Worm (Caenorhabditis elegans): ENCODE measurements around the gene npr-9.

The npr-9 gene

DNA sequence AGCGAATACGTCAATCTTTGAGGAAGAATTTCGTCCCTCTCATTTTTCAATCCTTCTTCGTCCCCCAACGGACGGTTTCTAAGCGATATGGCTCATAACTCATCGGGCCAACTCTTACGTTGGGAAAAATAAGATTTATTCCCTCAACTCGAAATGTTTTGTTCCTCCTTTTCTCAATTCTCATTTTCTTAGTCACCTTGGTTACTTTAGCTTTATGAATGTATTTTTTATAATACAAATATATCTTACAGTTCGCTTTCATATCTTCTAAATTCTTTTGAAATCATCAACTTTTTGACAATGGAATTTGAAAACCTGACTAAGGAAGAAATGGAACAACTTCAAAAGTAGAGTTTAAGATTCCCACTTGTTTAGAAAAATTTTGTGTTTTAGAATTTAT lies at the start of gene npr-9:
Gene npr-9 (plus strand): TSS at position 301 of the 400 bp plus-strand sequence.
- TF ChIP-seq pha-4 (tag; optimal IDR thresholded peaks at IDR 0.05): no peak
- TF ChIP-seq elt-2 (tag; optimal IDR thresholded peaks at IDR 0.05): no peak
- no peak for TF ChIP-seq ceh-48 (tag; optimal IDR thresholded peaks at IDR 0.05)
- TF ChIP-seq F13H6.1 (tag; optimal IDR thresholded peaks at IDR 0.05): no peak
- TF ChIP-seq fkh-10 (GFP tag; optimal IDR thresholded peaks at IDR 0.05): no peak
- TF ChIP-seq nhr-232 (tag; optimal IDR thresholded peaks at IDR 0.05): no peak
- no peak for TF ChIP-seq T23F11.4 (GFP tag; optimal IDR thresholded peaks at IDR 0.05)
- no peak for TF ChIP-seq hlh-6 (tag; optimal IDR thresholded peaks at IDR 0.05)
- TF ChIP-seq nhr-11 (tag; optimal IDR thresholded peaks at IDR 0.05): no peak
- TF ChIP-seq zip-5 (tag; optimal IDR thresholded peaks at IDR 0.05): no peak
- no peak for TF ChIP-seq ceh-24 (tag; optimal IDR thresholded peaks at IDR 0.05)
- TF ChIP-seq tbx-2 (tag; optimal IDR thresholded peaks at IDR 0.05): no peak
- TF ChIP-seq ceh-22 (tag; optimal IDR thresholded peaks at IDR 0.05): no peak
- no peak for TF ChIP-seq syd-9 (tag; optimal IDR thresholded peaks at IDR 0.05)

- TF ChIP-seq ama-1 (optimal IDR thresholded peaks at IDR 0.05) (no peak), odd-2 (tag; optimal IDR thresholded peaks at IDR 0.05) (no peak), Y22D7AL.16 (tag; optimal IDR thresholded peaks at IDR 0.05) (no peak), C38D4.7 (GFP tag; optimal IDR thresholded peaks at IDR 0.05) (no peak), pax-1 (tag; optimal IDR thresholded peaks at IDR 0.05) (no peak), unc-42 (tag; optimal IDR thresholded peaks at IDR 0.05) (no peak), ets-4 (tag; optimal IDR thresholded peaks at IDR 0.05) (no peak), lin-11 (tag; optimal IDR thresholded peaks at IDR 0.05) (no peak), elt-2 (tag; optimal IDR thresholded peaks at IDR 0.05) (no peak), fax-1 (tag; optimal IDR thresholded peaks at IDR 0.05) (no peak), ahr-1 (tag; optimal IDR thresholded peaks at IDR 0.05) (no peak), pha-4 (tag; optimal IDR thresholded peaks at IDR 0.05) (no peak), sox-2 (GFP tag; IDR thresholded peaks at IDR 0.05) (no peak), dmd-4 (tag; optimal IDR thresholded peaks at IDR 0.05; ENCODE audit: borderline replicate concordance) (no peak), tbx-2 (tag; optimal IDR thresholded peaks at IDR 0.05) (no peak), eyg-1 (tag; optimal IDR thresholded peaks at IDR 0.05) (no peak), hlh-30 (tag; optimal IDR thresholded peaks at IDR 0.05; ENCODE audit: insufficient read depth) (no peak), ceh-34 (tag; optimal IDR thresholded peaks at IDR 0.05) (no peak)
Measured at ce11 chrX:11281148-11281547, 48.4 kb upstream of the npr-9 start, which contains the start of gene F38B2.6. F38B2.6 (minus strand) TSS chrX:11281248.

ce11 chrX:11286246-11286645 lies 43.3 kb upstream of the npr-9 start, which contains the start of gene F38B2.3:
F38B2.3 (minus strand) TSS chrX:11286346.
- TF ChIP-seq Y22D7AL.16 (tag; optimal IDR thresholded peaks at IDR 0.05) (no peak), ceh-31 (tag; optimal IDR thresholded peaks at IDR 0.05) (no peak), unc-42 (tag; optimal IDR thresholded peaks at IDR 0.05) (no peak), ceh-14 (tag; optimal IDR thresholded peaks at IDR 0.05) (no peak), ceh-18 (tag; optimal IDR thresholded peaks at IDR 0.05) (no peak), hlh-8 (tag; optimal IDR thresholded peaks at IDR 0.05) (no peak), ceh-34 (tag; optimal IDR thresholded peaks at IDR 0.05) (no peak), unc-3 (GFP tag; conservative IDR thresholded peaks at IDR 0.05) (no peak), unc-3 (tag; optimal IDR thresholded peaks at IDR 0.05) (no peak), gmeb-2 (tag; optimal IDR thresholded peaks at IDR 0.05) (no peak), hlh-6 (tag; optimal IDR thresholded peaks at IDR 0.05) (no peak), ttx-3 (tag; optimal IDR thresholded peaks at IDR 0.05) (no peak), K09A11.1 (tag; optimal IDR thresholded peaks at IDR 0.05; ENCODE audit: insufficient read depth) (no peak), C08G9.2 (tag; optimal IDR thresholded peaks at IDR 0.05) (no peak)

- TF ChIP-seq ceh-19 (GFP tag; optimal IDR thresholded peaks at IDR 0.05) (no peak), ceh-9 (tag; optimal IDR thresholded peaks at IDR 0.05) (no peak), ceh-18 (tag; optimal IDR thresholded peaks at IDR 0.05) (no peak), hlh-15 (tag; optimal IDR thresholded peaks at IDR 0.05) (no peak), zip-5 (tag; optimal IDR thresholded peaks at IDR 0.05) (no peak)
Measured at ce11 chrX:11287617-11288016, 41.9 kb upstream of the npr-9 start, which contains the start of gene F38B2.4. F38B2.4 (minus strand) TSS chrX:11287717.

All from whole organism, late embryonic.